Fruit fly (Drosophila melanogaster) whole organism, wandering third instar larva: ENCODE measurements around the gene CG33307.
A peak's percentile ranks its signal among the peaks of the same experiment; 100 is the strongest.

Source experiments
- Abd-B ChIP-seq: fragments of >200 bp; optimal IDR thresholded peaks from 2 replicates; lab custom pipeline; 2017; ENCODE audit warnings: missing biosample characterization, missing genetic modification characterization
- CG32264 ChIP-seq: fragments of 200-800 bp; sonication (Bioruptor generic); optimal IDR thresholded peaks from 2 replicates; lab custom pipeline; 2016; ENCODE audit warnings: missing biosample characterization, missing genetic modification characterization
- CrebA ChIP-seq: fragments of 200-800 bp; sonication (Bioruptor generic); optimal IDR thresholded peaks from 2 replicates; lab custom pipeline; 2016; ENCODE audit warnings: missing biosample characterization, mild to moderate bottlenecking, missing genetic modification characterization, borderline replicate concordance
- Dfd ChIP-seq: fragments of >200 bp; optimal IDR thresholded peaks from 2 replicates; lab custom pipeline; 2017; ENCODE audit warnings: missing biosample characterization, missing genetic modification characterization
- Dif ChIP-seq: fragments of 200-275, 200-300 bp; sonication (Bioruptor generic); optimal IDR thresholded peaks from 2 replicates; lab custom pipeline; 2018; ENCODE audit warnings: missing biosample characterization, missing genetic modification characterization; ENCODE audit not compliant: partially characterized antibody
- HLH106 ChIP-seq: fragments of 200-800 bp; optimal IDR thresholded peaks from 3 replicates; lab custom pipeline; 2019; ENCODE audit warnings: missing biosample characterization, mild to moderate bottlenecking, missing genetic modification characterization, moderate library complexity
- Hnf4 ChIP-seq: fragments of 200-800 bp; sonication (Bioruptor generic); optimal IDR thresholded peaks from 2 replicates; lab custom pipeline; 2016; ENCODE audit warnings: missing biosample characterization, mild to moderate bottlenecking, missing genetic modification characterization
- Hr78 ChIP-seq: fragments of >200 bp; optimal IDR thresholded peaks from 2 replicates; lab custom pipeline; 2017; ENCODE audit warnings: missing biosample characterization, missing genetic modification characterization
- Jra ChIP-seq: sonication (Bioruptor generic); optimal IDR thresholded peaks from 2 replicates; lab custom pipeline; 2016; ENCODE audit warnings: missing biosample characterization, missing genetic modification characterization
- Myc ChIP-seq: fragments of >200 bp; optimal IDR thresholded peaks from 2 replicates; lab custom pipeline; 2017
- N ChIP-seq: fragments of >200 bp; optimal IDR thresholded peaks from 2 replicates; lab custom pipeline; 2018; ENCODE audit warnings: missing biosample characterization, missing external identifiers, missing genetic modification characterization
- OdsH ChIP-seq: fragments of 200-800 bp; sonication (Bioruptor generic); optimal IDR thresholded peaks from 2 replicates; lab custom pipeline; 2016; ENCODE audit warnings: missing biosample characterization, mild to moderate bottlenecking, missing genetic modification characterization
- Rel ChIP-seq, 2 experiments: fragments of 200-800 bp; sonication (Bioruptor generic) in 1 of 2; optimal IDR thresholded peaks; 2 replicates in 1 of 2; 3 replicates in 1 of 2; lab custom pipeline; 2016 to 2019; ENCODE audit warnings: mild to moderate bottlenecking in 2 of 2, missing biosample characterization in 2 of 2, missing genetic modification characterization in 2 of 2, moderate library complexity in 1 of 2
- Sp1 ChIP-seq: fragments of 200-800 bp; sonication (Bioruptor generic); optimal IDR thresholded peaks from 3 replicates; lab custom pipeline; 2019; ENCODE audit warnings: missing biosample characterization, mild to moderate bottlenecking, missing genetic modification characterization, moderate library complexity
- br ChIP-seq: fragments of 200-800 bp; sonication (Bioruptor generic); optimal IDR thresholded peaks from 2 replicates; lab custom pipeline; 2016; ENCODE audit warnings: missing biosample characterization, missing genetic modification characterization
- dl ChIP-seq, 2 experiments: fragments of 175-275, 200-275 bp in 1 of 2; fragments of 200-275 bp in 1 of 2; sonication (Bioruptor generic); optimal IDR thresholded peaks; lab custom pipeline; 2018; ENCODE audit warnings: mild to moderate bottlenecking in 2 of 2, missing biosample characterization in 2 of 2, missing genetic modification characterization in 2 of 2, moderate library complexity in 2 of 2; ENCODE audit not compliant: partially characterized antibody in 2 of 2, insufficient read depth in 1 of 2
- dmrt93B ChIP-seq: fragments of 200-800 bp; sonication (Bioruptor generic); optimal IDR thresholded peaks from 2 replicates; lab custom pipeline; 2018; ENCODE audit warnings: missing biosample characterization, mild to moderate bottlenecking, missing genetic modification characterization
- dsf ChIP-seq: sonication (Bioruptor generic); optimal IDR thresholded peaks from 2 replicates; lab custom pipeline; 2016; ENCODE audit warnings: missing biosample characterization, missing genetic modification characterization, borderline replicate concordance
- ey ChIP-seq: fragments of 200-800 bp; sonication (Bioruptor generic); optimal IDR thresholded peaks from 2 replicates; lab custom pipeline; 2016; ENCODE audit warnings: missing biosample characterization, missing genetic modification characterization
- foxo ChIP-seq, 2 experiments: fragments of 200-800 bp; sonication (Bioruptor generic); optimal IDR thresholded peaks; 2 replicates in 1 of 2; 3 replicates in 1 of 2; lab custom pipeline; 2016 to 2017; ENCODE audit warnings: missing biosample characterization in 2 of 2, missing genetic modification characterization in 2 of 2
- fru ChIP-seq: fragments of 200-800 bp; sonication (Bioruptor generic); optimal IDR thresholded peaks from 3 replicates; lab custom pipeline; 2016; ENCODE audit warnings: missing biosample characterization, mild to moderate bottlenecking, missing genetic modification characterization
- h ChIP-seq: fragments of 200-800 bp; sonication (Bioruptor generic); optimal IDR thresholded peaks from 3 replicates; lab custom pipeline; 2016; ENCODE audit warnings: missing biosample characterization, mild to moderate bottlenecking, missing genetic modification characterization
- lola ChIP-seq: fragments of >200 bp; optimal IDR thresholded peaks from 2 replicates; lab custom pipeline; 2017; ENCODE audit warnings: missing biosample characterization, missing genetic modification characterization
- pan ChIP-seq: fragments of >200 bp; optimal IDR thresholded peaks from 2 replicates; lab custom pipeline; 2017
- psq ChIP-seq: fragments of 200-800 bp; sonication (Bioruptor generic); optimal IDR thresholded peaks from 3 replicates; lab custom pipeline; 2017; ENCODE audit warnings: missing biosample characterization, mild to moderate bottlenecking, missing genetic modification characterization, moderate library complexity
- rgr ChIP-seq: fragments of 200-800 bp; sonication (Bioruptor generic); optimal IDR thresholded peaks from 3 replicates; lab custom pipeline; 2016; ENCODE audit warnings: missing biosample characterization, mild to moderate bottlenecking, missing genetic modification characterization
- sage ChIP-seq: fragments of 200-800 bp; sonication (Bioruptor generic); optimal IDR thresholded peaks from 2 replicates; lab custom pipeline; 2016; ENCODE audit warnings: missing biosample characterization, mild to moderate bottlenecking, missing genetic modification characterization
- sv ChIP-seq: fragments of 200-800 bp; sonication (Bioruptor generic); optimal IDR thresholded peaks from 3 replicates; lab custom pipeline; 2016; ENCODE audit warnings: missing biosample characterization, missing genetic modification characterization
- tai ChIP-seq: sonication (Bioruptor generic); optimal IDR thresholded peaks from 2 replicates; lab custom pipeline; 2016; ENCODE audit warnings: missing biosample characterization, missing genetic modification characterization

Gene CG33307

DNA sequence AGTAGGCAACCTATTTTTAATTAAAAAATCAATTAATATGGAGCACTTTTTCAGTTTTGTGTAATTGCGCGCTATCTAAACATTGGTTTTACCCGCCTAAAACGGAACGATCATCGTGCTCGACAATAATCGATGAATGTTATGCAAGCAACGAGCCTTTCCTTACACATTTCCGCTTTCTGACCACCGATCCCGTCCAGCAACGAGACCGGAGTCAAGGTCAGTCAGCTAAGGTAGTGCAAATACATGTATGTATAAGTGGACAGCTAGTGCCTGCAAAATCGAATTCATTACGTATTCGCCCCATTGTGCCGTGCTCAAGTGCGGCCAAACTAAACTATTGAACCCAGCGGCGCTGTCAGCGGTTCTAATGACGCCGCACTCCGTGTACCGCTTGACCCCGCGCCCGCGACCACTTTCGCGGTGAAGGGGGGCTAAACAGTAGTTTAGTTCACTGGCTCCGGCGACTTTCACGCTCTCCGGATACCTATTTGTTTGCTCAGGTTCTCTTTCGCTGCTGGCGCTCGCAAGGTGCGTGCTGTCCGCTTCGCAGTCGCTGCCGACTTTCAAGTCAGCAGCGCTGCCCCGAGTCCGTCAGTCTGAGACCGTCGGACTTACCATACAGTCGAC is 38.2 kb downstream of the CG33307 start, which contains the start of gene CAH1:
CAH1 (plus strand) TSS at position 595 of the 630 bp plus-strand sequence.
- TF ChIP-seq pan (lab: Kevin White, UChicago) (no peak), dsf (GFP tag; lab: Kevin White, UChicago) (no peak), sage (GFP tag; lab: Kevin White, UChicago) (no peak), dl (GFP tag; optimal IDR thresholded peaks at IDR 0.05; lab: Kevin White, UChicago; ENCODE audit: insufficient read depth in 1 of 2, partially characterized antibody in 2 of 2) (no peak), Hr78 (GFP tag; lab: Kevin White, UChicago) (no peak), HLH106 (tag; lab: Kevin White, UChicago) (no peak), h (GFP tag; lab: Kevin White, UChicago) (no peak), foxo (GFP tag; optimal IDR thresholded peaks at IDR 0.05; lab: Kevin White, UChicago) (no peak), Sp1 (GFP tag; lab: Kevin White, UChicago) (no peak), tai (GFP tag; lab: Kevin White, UChicago) (no peak), CrebA (GFP tag; lab: Kevin White, UChicago) (no peak), Dif (GFP tag; lab: Kevin White, UChicago) (no peak), ey (GFP tag; lab: Kevin White, UChicago) (no peak), sv (GFP tag; lab: Kevin White, UChicago) (no peak), Dfd (GFP tag; lab: Kevin White, UChicago) (no peak), N (GFP tag; lab: Kevin White, UChicago) (no peak)

DNA sequence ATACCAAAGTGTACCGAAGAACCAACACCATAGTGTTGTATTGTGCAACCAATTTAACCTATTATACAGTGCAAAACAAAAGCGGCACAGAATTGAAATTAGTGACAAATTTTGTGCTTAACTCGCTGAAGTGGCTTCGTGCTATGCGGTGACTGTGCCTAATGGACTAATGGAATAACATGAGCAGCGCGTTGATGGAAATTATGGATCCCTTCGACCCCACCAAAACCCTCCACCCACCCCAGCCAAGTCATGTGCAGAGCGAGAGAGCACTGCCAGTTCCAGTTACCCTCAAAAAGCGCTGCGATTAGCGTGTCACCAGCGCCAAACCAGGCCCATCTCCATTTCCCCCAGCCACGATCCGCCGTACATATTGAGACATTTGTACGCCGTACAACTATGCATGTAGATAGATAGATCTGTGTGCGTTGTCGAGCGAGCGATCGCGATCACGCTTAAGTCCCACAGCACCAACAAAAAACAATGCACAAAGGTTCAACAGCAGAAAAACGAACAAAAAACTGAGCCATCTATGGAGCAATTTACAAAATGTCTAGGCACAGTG is 39.2 kb downstream of the CG33307 start:
- TF ChIP-seq N (GFP tag; lab: Kevin White, UChicago) (no peak), Dfd (GFP tag; lab: Kevin White, UChicago) (no peak), rgr (GFP tag; lab: Kevin White, UChicago) (no peak), Myc (lab: Kevin White, UChicago) (no peak), Hr78 (GFP tag; lab: Kevin White, UChicago) (no peak), lola (no peak), dmrt93B (GFP tag; lab: Kevin White, UChicago) (no peak), OdsH (GFP tag; lab: Kevin White, UChicago) (no peak), Jra (no peak), br (GFP tag; lab: Kevin White, UChicago) (no peak), tai (GFP tag; lab: Kevin White, UChicago) (no peak), Rel (GFP tag; optimal IDR thresholded peaks at IDR 0.05; lab: Kevin White, UChicago) (no peak), Rel (tag; optimal IDR thresholded peaks at IDR 0.05; lab: Kevin White, UChicago) (no peak)

DNA sequence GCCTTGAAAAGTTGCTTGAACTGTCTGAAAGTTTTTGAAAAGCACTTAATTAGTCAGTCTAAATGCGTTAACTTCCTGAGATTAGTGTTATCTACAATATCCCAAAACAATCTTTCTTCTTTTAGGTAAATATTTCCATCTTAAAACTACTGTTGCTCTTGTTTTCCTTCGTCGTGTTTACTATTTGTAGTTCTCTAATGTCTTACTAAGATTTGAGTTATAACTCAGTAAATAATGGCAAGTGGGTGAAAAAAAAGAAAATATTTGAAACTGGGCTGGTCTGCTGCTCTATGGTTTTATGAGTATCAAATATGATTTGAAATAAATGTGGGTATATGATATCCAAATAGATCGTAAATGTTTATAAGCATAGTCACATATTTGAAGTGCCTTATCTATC is 40.2 kb downstream of the CG33307 start:
- TF ChIP-seq foxo (GFP tag; optimal IDR thresholded peaks at IDR 0.05; lab: Kevin White, UChicago) (no peak), Dif (GFP tag; lab: Kevin White, UChicago) (no peak), Hnf4 (GFP tag; lab: Kevin White, UChicago) (no peak), Sp1 (GFP tag; lab: Kevin White, UChicago) (no peak), CG32264 (GFP tag; lab: Kevin White, UChicago) (no peak)
- TF ChIP-seq, all 38 proteins: peak for 0

DNA sequence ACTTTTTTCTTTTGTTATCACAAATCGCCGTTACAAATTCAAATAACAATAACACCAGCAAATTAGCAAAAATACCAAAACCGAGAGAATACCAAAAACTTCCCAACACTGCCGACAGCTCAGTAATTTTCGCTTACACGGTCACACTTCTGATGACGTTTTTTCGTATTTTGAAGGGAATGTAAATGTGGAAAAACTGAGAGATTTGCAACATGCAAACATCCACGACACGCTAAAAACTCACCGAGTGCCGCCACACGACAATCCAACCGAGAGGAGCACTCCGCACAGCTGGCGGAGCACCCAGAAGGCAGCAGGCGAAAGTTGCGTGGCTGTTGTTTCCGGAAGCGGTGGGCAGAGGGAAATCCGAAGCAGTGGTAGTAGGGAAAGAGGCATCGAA is 47.9 kb downstream of the CG33307 start, which contains the start of gene Sec71:
Sec71 (plus strand) TSS at position 117 of the 400 bp plus-strand sequence.
- no peak for TF ChIP-seq Rel (GFP tag; optimal IDR thresholded peaks at IDR 0.05; lab: Kevin White, UChicago)
- TF ChIP-seq Rel (tag; optimal IDR thresholded peaks at IDR 0.05; lab: Kevin White, UChicago), result peak; percentile 47
- TF ChIP-seq CG32264 (GFP tag; lab: Kevin White, UChicago), result no peak

DNA sequence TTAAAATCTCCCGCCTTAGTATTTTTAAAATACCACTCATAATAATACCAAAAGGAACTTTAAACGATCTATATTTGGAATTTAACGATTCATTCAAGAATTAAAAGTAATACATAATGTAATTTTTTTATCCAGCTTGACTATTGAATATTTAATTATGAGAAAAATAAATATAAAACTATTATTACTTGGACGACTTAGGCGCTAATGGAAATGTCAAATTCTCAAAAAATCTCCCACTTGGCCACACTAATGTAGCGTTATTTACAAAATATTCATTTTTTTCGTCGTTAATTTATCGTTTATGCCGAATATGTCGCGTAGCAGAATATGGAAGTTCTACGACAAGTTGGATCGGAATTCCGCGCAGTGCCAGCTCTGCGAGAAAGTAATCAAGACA is 50.6 kb downstream of the CG33307 start, which contains the start of gene CG16863:
CG16863 (plus strand) TSS at position 245 of the 400 bp plus-strand sequence.
- TF ChIP-seq CrebA (GFP tag; lab: Kevin White, UChicago) (no peak), psq (GFP tag; lab: Kevin White, UChicago) (no peak), Hnf4 (GFP tag; lab: Kevin White, UChicago) (no peak), fru (no peak), Abd-B (GFP tag; lab: Kevin White, UChicago) (no peak), Rel (GFP tag; optimal IDR thresholded peaks at IDR 0.05; lab: Kevin White, UChicago) (no peak), Rel (tag; optimal IDR thresholded peaks at IDR 0.05; lab: Kevin White, UChicago) (peak; percentile 54)
